Worm (Caenorhabditis elegans) whole organism, young adult: Measurements from ENCODE around the gene acr-16.
"Not testable (repeated sequence)": the region's sequence is repeated elsewhere in the genome, so short reads cannot be mapped to it uniquely, and the experiment has no call there.

Experiments used
- B0035.1 ChIP-seq: sonication (generic microtip); optimal IDR thresholded peaks from 2 replicates; lab custom pipeline; 2016; ENCODE audit warnings: missing genetic modification characterization, mild to moderate bottlenecking, missing compliant biosample characterization, missing genotype, missing genetic modification reagents
- B0261.1 ChIP-seq: sonication (generic microtip); optimal IDR thresholded peaks from 2 replicates; lab custom pipeline; 2016; ENCODE audit warnings: mild to moderate bottlenecking, missing genetic modification characterization, moderate library complexity, missing compliant biosample characterization
- C17E4.6 ChIP-seq: fragments of 200-800 bp; sonication (Bioruptor generic); IDR thresholded peaks from 2 replicates; pipeline ENCODE4 v1.3.6; 2022; ENCODE audit warnings: missing genetic modification reagents, missing genetic modification characterization, missing compliant biosample characterization
- F22D6.2 ChIP-seq: sonication (generic microtip); optimal IDR thresholded peaks from 2 replicates; lab custom pipeline; 2016; ENCODE audit warnings: mild to moderate bottlenecking, missing genetic modification characterization, missing compliant biosample characterization
- F37B4.10 ChIP-seq: fragments of 200-800 bp; sonication (Bioruptor generic); IDR thresholded peaks from 2 replicates; pipeline ENCODE4 v1.3.6; 2022; ENCODE audit warnings: missing genetic modification characterization, missing compliant biosample characterization
- F49E8.2 ChIP-seq: sonication (generic microtip); optimal IDR thresholded peaks from 3 replicates; lab custom pipeline; 2017; ENCODE audit warnings: missing genetic modification characterization, mild to moderate bottlenecking, missing compliant biosample characterization, antibody characterized with exemption, moderate library complexity; ENCODE audit not compliant: insufficient read depth
- F57C9.4 ChIP-seq: sonication (generic microtip); optimal IDR thresholded peaks from 2 replicates; lab custom pipeline; 2017; ENCODE audit warnings: mild to moderate bottlenecking, missing genetic modification characterization, missing compliant biosample characterization
- T07F8.4 ChIP-seq: sonication (generic microtip); optimal IDR thresholded peaks from 2 replicates; lab custom pipeline; 2016; ENCODE audit warnings: mild to moderate bottlenecking, missing genetic modification characterization, moderate library complexity, missing compliant biosample characterization
- Y67H2A.10 ChIP-seq: fragments of 200-800 bp; sonication (Bioruptor generic); conservative IDR thresholded peaks from 2 replicates; pipeline ENCODE4 v1.3.6; 2022; ENCODE audit warnings: missing genetic modification reagents, missing genetic modification characterization, missing compliant biosample characterization
- Y95B8A.8 ChIP-seq: fragments of 200-800 bp; sonication (Bioruptor generic); IDR thresholded peaks from 2 replicates; pipeline ENCODE4 v1.3.6; 2022; ENCODE audit warnings: missing genetic modification reagents, missing genetic modification characterization, missing compliant biosample characterization
- aptf-2 ChIP-seq: fragments of 200-800 bp; sonication (Bioruptor generic); conservative IDR thresholded peaks from 2 replicates; pipeline ENCODE4 v1.3.6; 2022; ENCODE audit warnings: missing genetic modification reagents, missing genetic modification characterization, missing compliant biosample characterization
- attf-3 ChIP-seq: fragments of 200-800 bp; sonication (Bioruptor generic); conservative IDR thresholded peaks from 2 replicates; pipeline ENCODE4 v1.3.6; 2022; ENCODE audit warnings: missing genetic modification reagents, missing genetic modification characterization, missing compliant biosample characterization
- bed-2 ChIP-seq: fragments of 200-800 bp; sonication (Bioruptor generic); IDR thresholded peaks from 2 replicates; pipeline ENCODE4 v1.3.6; 2022; ENCODE audit warnings: missing genetic modification reagents, missing genetic modification characterization, missing compliant biosample characterization
- ceh-100 ChIP-seq: fragments of 200-800 bp; sonication (Bioruptor generic); IDR thresholded peaks from 2 replicates; pipeline ENCODE4 v1.3.6; 2022; ENCODE audit warnings: missing genetic modification reagents, missing genetic modification characterization, missing compliant biosample characterization
- egl-18 ChIP-seq: fragments of 200-800 bp; sonication (Bioruptor generic); IDR thresholded peaks from 2 replicates; pipeline ENCODE4 v1.3.6; 2022; ENCODE audit warnings: missing genetic modification reagents, missing genetic modification characterization, missing compliant biosample characterization
- ets-4 ChIP-seq: fragments of 200-800 bp; sonication (Bioruptor generic); optimal IDR thresholded peaks from 2 replicates; lab custom pipeline; 2018; ENCODE audit warnings: mild to moderate bottlenecking, missing genetic modification characterization, missing compliant biosample characterization
- let-526 ChIP-seq: fragments of 200-800 bp; sonication (Bioruptor generic); IDR thresholded peaks from 2 replicates; pipeline ENCODE4 v1.3.6; 2022; ENCODE audit warnings: missing genetic modification reagents, missing genetic modification characterization, missing compliant biosample characterization
- lin-26 ChIP-seq: fragments of 200-800 bp; sonication (Bioruptor generic); IDR thresholded peaks from 2 replicates; pipeline ENCODE4 v1.3.6; 2022; ENCODE audit warnings: missing genetic modification reagents, missing genetic modification characterization, missing compliant biosample characterization
- lsy-27 ChIP-seq: sonication (generic microtip); optimal IDR thresholded peaks from 2 replicates; lab custom pipeline; 2017; ENCODE audit warnings: missing genetic modification characterization, mild to moderate bottlenecking, missing compliant biosample characterization, antibody characterized with exemption, missing genotype, borderline replicate concordance; ENCODE audit not compliant: insufficient read depth
- madf-10 ChIP-seq: sonication (generic microtip); optimal IDR thresholded peaks from 2 replicates; lab custom pipeline; 2016; ENCODE audit warnings: mild to moderate bottlenecking, missing genetic modification characterization, missing compliant biosample characterization
- madf-3 ChIP-seq: fragments of 200-800 bp; sonication (Bioruptor generic); IDR thresholded peaks from 2 replicates; pipeline ENCODE4 v1.3.6; 2022; ENCODE audit warnings: missing genetic modification reagents, missing genetic modification characterization, missing compliant biosample characterization
- madf-8 ChIP-seq: fragments of 200-800 bp; sonication (Bioruptor generic); conservative IDR thresholded peaks from 2 replicates; pipeline ENCODE4 v1.3.6; 2022; ENCODE audit warnings: missing genetic modification reagents, missing genetic modification characterization, missing compliant biosample characterization
- mel-28 ChIP-seq: sonication (generic microtip); optimal IDR thresholded peaks from 2 replicates; lab custom pipeline; 2016; ENCODE audit warnings: borderline replicate concordance, mild to moderate bottlenecking, missing genetic modification characterization, missing compliant biosample characterization
- nfya-1 ChIP-seq: sonication (generic microtip); optimal IDR thresholded peaks from 2 replicates; lab custom pipeline; 2017; ENCODE audit warnings: antibody characterized with exemption, missing compliant biosample characterization, missing genetic modification characterization, borderline replicate concordance; ENCODE audit not compliant: insufficient read depth
- nfya-2 ChIP-seq: fragments of 200-800 bp; sonication (Bioruptor generic); IDR thresholded peaks from 2 replicates; pipeline ENCODE4 v1.3.6; 2022; ENCODE audit warnings: missing genetic modification reagents, missing genetic modification characterization, missing compliant biosample characterization
- nfyb-1 ChIP-seq: fragments of 200-800 bp; sonication (Bioruptor generic); IDR thresholded peaks from 2 replicates; pipeline ENCODE4 v1.3.6; 2022; ENCODE audit warnings: missing genetic modification reagents, missing genetic modification characterization, missing compliant biosample characterization
- nhr-80 ChIP-seq: sonication (generic microtip); optimal IDR thresholded peaks from 2 replicates; lab custom pipeline; 2016; ENCODE audit warnings: missing genetic modification characterization, missing compliant biosample characterization
- rcor-1 ChIP-seq: fragments of 200-800 bp; sonication (Bioruptor generic); IDR thresholded peaks from 2 replicates; pipeline ENCODE4 v1.3.6; 2022; ENCODE audit warnings: missing genetic modification reagents, missing genetic modification characterization, missing compliant biosample characterization
- rpc-1 ChIP-seq, 2 experiments: fragments of 150-350 bp in 1 of 2; sonication (generic microtip) in 1 of 2; optimal IDR thresholded peaks; 2 replicates each; lab custom pipeline; 2014 to 2018; ENCODE audit warnings: missing biosample characterization in 1 of 2, missing genetic modification characterization in 1 of 2, missing genetic modification reagents in 1 of 2, missing genotype in 1 of 2
- snpc-4 ChIP-seq, 5 experiments: fragments of 150-350 bp in 1 of 5; sonication (generic microtip) in 4 of 5; optimal IDR thresholded peaks; 2 replicates each; lab custom pipeline; 2014 to 2018; ENCODE audit warnings: missing genetic modification characterization in 5 of 5, missing biosample characterization in 3 of 5, antibody characterized with exemption in 2 of 5, mild to moderate bottlenecking in 2 of 5, missing compliant biosample characterization in 2 of 5, missing genotype in 2 of 5, moderate library complexity in 2 of 5, missing genetic modification reagents in 1 of 5
- unc-130 ChIP-seq: sonication (generic microtip); optimal IDR thresholded peaks from 2 replicates; lab custom pipeline; 2016; ENCODE audit warnings: missing genetic modification reagents, missing genetic modification characterization, missing compliant biosample characterization
- ztf-26 ChIP-seq: sonication (generic microtip); optimal IDR thresholded peaks from 2 replicates; lab custom pipeline; 2017; ENCODE audit warnings: missing genetic modification characterization, missing compliant biosample characterization
- ztf-3 ChIP-seq: fragments of 200-800 bp; sonication (Bioruptor generic); optimal IDR thresholded peaks from 2 replicates; lab custom pipeline; 2018; ENCODE audit warnings: mild to moderate bottlenecking, missing genetic modification characterization, missing compliant biosample characterization

acr-16 gene

DNA sequence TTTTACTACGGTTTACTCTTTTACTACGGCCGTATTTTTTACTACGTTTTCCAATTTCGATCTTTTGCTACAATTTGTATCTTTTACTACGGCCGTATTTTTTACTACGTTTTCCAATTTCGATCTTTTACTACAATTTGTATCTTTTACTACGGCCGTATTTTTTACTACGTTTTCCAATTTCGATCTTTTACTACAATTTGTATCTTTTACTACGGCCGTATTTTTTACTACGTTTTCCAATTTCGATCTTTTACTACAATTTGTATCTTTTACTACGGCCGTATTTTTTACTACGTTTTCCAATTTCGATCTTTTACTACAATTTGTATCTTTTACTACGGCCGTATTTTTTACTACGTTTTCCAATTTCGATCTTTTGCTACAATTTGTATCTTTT, 13.7 kb downstream of the acr-16 start, which contains the start of gene F25G6.1:
F25G6.1 (plus strand) TSS at position 301 of the 400 bp plus-strand sequence.
- TF ChIP-seq B0035.1; ztf-3 (GFP tag; lab: Kevin White, UChicago); F22D6.2: not testable (repeated sequence)
- TF ChIP-seq, all 124 proteins: peak for 0; not testable (repeated sequence) for 124

DNA sequence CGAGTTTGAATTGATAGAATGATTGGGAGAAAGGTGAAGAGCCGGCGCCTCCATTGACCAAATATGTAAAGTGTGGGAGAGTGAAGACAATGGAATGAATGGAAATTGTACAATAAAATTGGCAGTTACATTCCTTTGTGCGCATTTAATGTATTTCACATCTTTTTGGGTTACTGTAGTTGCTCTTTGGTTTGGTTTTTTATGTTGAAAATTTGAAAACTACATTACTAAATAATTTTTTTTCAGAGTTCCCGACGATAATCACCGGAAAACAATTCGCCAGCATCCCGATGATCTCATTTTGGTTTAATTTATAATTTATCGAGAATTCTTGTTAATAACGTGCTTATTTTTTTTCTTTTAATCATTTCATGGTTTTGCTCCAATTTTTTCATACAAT, 19.9 kb downstream of the acr-16 start, which contains the start of gene C10B5.1:
C10B5.1 (plus strand) TSS at position 301 of the 400 bp plus-strand sequence.
- TF ChIP-seq attf-3 = no peak
- TF ChIP-seq bed-2 (GFP tag; lab: Robert Waterston, UW) = no peak
- no peak for TF ChIP-seq lin-26 (GFP tag; lab: Robert Waterston, UW)
- no peak for TF ChIP-seq madf-8 (GFP tag; lab: Robert Waterston, UW)
- TF ChIP-seq F49E8.2 = no peak
- TF ChIP-seq nfya-1 (tag; lab: Kevin White, UChicago) = no peak
- no peak for TF ChIP-seq rpc-1 (optimal IDR thresholded peaks at IDR 0.05; lab: Kevin White, UChicago)
- TF ChIP-seq rpc-1 (tag; optimal IDR thresholded peaks at IDR 0.05; lab: Kevin White, UChicago) = no peak
- no peak for TF ChIP-seq Y95B8A.8 (GFP tag; lab: Robert Waterston, UW)
- TF ChIP-seq lsy-27 (tag; lab: Kevin White, UChicago) = no peak
- TF ChIP-seq mel-28 (tag; lab: Kevin White, UChicago) = no peak
- no peak for TF ChIP-seq Y67H2A.10
- TF ChIP-seq ceh-100 (GFP tag; lab: Robert Waterston, UW) = no peak
- no peak for TF ChIP-seq aptf-2 (GFP tag; lab: Robert Waterston, UW)
- TF ChIP-seq B0261.1 (tag; lab: Kevin White, UChicago) = no peak
- no peak for TF ChIP-seq madf-10 (tag; lab: Kevin White, UChicago)
- TF ChIP-seq let-526 (GFP tag; lab: Robert Waterston, UW) = no peak
- TF ChIP-seq madf-3 (GFP tag; lab: Robert Waterston, UW) = no peak
- TF ChIP-seq T07F8.4 = no peak
- no peak for TF ChIP-seq egl-18
- no peak for TF ChIP-seq F37B4.10
- TF ChIP-seq, all 124 proteins: peak for 0

DNA sequence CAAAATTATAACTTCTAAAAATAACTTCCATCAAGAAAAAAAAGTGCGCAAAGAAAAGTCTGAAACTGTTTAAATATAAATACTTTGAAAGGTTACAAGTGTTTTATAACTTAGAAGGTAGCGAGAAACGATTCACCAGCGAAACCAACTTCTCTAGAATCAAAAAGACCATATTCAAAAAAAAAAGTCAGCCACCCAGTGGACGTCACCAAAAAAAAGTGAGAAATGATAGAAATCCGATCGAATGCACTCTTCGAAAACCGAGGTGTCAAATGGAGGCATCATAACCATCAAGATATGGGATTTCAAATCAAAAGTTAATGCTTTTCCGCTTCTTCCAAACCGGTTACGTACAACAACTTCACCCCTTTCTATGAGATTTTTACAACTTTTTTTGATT, 25.5 kb downstream of the acr-16 start:
- no peak for TF ChIP-seq ets-4 (GFP tag; lab: Kevin White, UChicago)
- no peak for TF ChIP-seq B0261.1 (tag; lab: Kevin White, UChicago)
- TF ChIP-seq F57C9.4 (tag; lab: Kevin White, UChicago) = no peak
- TF ChIP-seq nfyb-1 (GFP tag; lab: Robert Waterston, UW) = no peak
- no peak for TF ChIP-seq madf-10 (tag; lab: Kevin White, UChicago)
- no peak for TF ChIP-seq unc-130 (GFP tag; lab: Kevin White, UChicago)
- TF ChIP-seq ceh-100 (GFP tag; lab: Robert Waterston, UW) = no peak
- no peak for TF ChIP-seq ztf-26 (tag; lab: Kevin White, UChicago)

DNA sequence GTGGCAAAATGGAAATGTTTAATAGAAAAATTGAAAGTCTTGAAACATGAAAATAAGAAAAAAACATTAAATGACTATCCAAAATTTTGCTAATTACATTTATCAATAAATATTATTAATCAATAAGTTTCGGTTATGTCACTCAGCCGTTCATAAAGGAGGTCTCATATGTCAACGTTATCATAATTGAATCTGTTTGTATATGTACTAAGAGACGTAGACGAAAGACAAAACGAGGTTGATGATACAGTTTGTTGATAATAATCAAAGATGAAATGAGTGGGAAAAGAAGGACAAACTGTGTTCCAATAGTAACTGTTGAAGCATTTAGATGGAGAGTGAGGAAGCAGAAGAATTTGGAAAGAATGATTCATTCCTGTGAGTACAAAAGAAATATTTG, 25.9 kb downstream of the acr-16 start:
- TF ChIP-seq C17E4.6 (GFP tag; lab: Robert Waterston, UW) (no peak), snpc-4 (GFP tag; optimal IDR thresholded peaks at IDR 0.05; lab: Kevin White, UChicago) (no peak), snpc-4 (tag; optimal IDR thresholded peaks at IDR 0.05; lab: Kevin White, UChicago) (peak in 1 of 4 experiments; percentile 46), rcor-1 (GFP tag; lab: Robert Waterston, UW) (no peak), nhr-80 (tag; lab: Kevin White, UChicago) (peak; percentile 56), nfya-2 (no peak)
